Fruit fly (Drosophila melanogaster): ENCODE results near the gene NimC3.

Gene NimC3

dm6 chr2L:14022130-14022735, 2.2 kb upstream of the NimC3 start (continued):
- peak; percentile 36 for TF ChIP-seq CG1621 (tag; optimal IDR thresholded peaks at IDR 0.05)
- peak; percentile 42 for TF ChIP-seq Smox (GFP tag; optimal IDR thresholded peaks at IDR 0.05)
- peak; percentile 90 for TF ChIP-seq dsx (GFP tag; optimal IDR thresholded peaks at IDR 0.05; ENCODE audit: poor library complexity, severe bottlenecking)
- TF ChIP-seq Lpt (GFP tag; optimal IDR thresholded peaks at IDR 0.05): peak; percentile 85
- TF ChIP-seq fd85E (GFP tag; optimal IDR thresholded peaks at IDR 0.05): no peak
- TF ChIP-seq salr (GFP tag; optimal IDR thresholded peaks at IDR 0.05): peak in 1 of 2 experiments; percentile 87
- peak; percentile 56 for TF ChIP-seq Eip75B (GFP tag; optimal IDR thresholded peaks at IDR 0.05)
- TF ChIP-seq CG6792 (GFP tag; optimal IDR thresholded peaks at IDR 0.05): peak; percentile 45
- peak; percentile 63 for TF ChIP-seq fd59A (GFP tag; optimal IDR thresholded peaks at IDR 0.05)
- TF ChIP-seq CG8119 (GFP tag; IDR thresholded peaks at IDR 0.05): peak; percentile 99
- peak; percentile 74 for TF ChIP-seq acj6 (GFP tag; optimal IDR thresholded peaks at IDR 0.05)
- TF ChIP-seq fkh (GFP tag; optimal IDR thresholded peaks at IDR 0.05): peak; percentile 41
- peak; percentile 68 for TF ChIP-seq vri (GFP tag; optimal IDR thresholded peaks at IDR 0.05)
- TF ChIP-seq Ets96B (tag; optimal IDR thresholded peaks at IDR 0.05): peak; percentile 92
- peak; percentile 82 for TF ChIP-seq OdsH (GFP tag; optimal IDR thresholded peaks at IDR 0.05)
- peak; percentile 33 for TF ChIP-seq dac (GFP tag; optimal IDR thresholded peaks at IDR 0.05)
- peak; percentile 81 for TF ChIP-seq svp (GFP tag)
- TF ChIP-seq lz (GFP tag; optimal IDR thresholded peaks at IDR 0.05): peak; percentile 65
- TF ChIP-seq eg (GFP tag; IDR thresholded peaks at IDR 0.05): peak; percentile 96
- peak; percentile 90 for TF ChIP-seq achi (GFP tag; optimal IDR thresholded peaks at IDR 0.05)
- TF ChIP-seq CG31627 (GFP tag; optimal IDR thresholded peaks at IDR 0.05): peak; percentile 73
- peak; percentile 93 for TF ChIP-seq CG11294 (GFP tag; IDR thresholded peaks at IDR 0.05)
- TF ChIP-seq Gug (GFP tag; IDR thresholded peaks at IDR 0.05): peak; percentile 95
- peak; percentile 64 for TF ChIP-seq CG16779 (tag; optimal IDR thresholded peaks at IDR 0.05)
- peak; percentile 37 for TF ChIP-seq CG7368 (GFP tag; optimal IDR thresholded peaks at IDR 0.05)
- TF ChIP-seq CG6163 (GFP tag; IDR thresholded peaks at IDR 0.05): peak; percentile 90
- peak; percentile 70 for TF ChIP-seq CG6808 (GFP tag; optimal IDR thresholded peaks at IDR 0.05)
- TF ChIP-seq CG8632 (GFP tag; optimal IDR thresholded peaks at IDR 0.05): peak; percentile 72
- TF ChIP-seq net (GFP tag; optimal IDR thresholded peaks at IDR 0.05): peak; percentile 73
- TF ChIP-seq spab (GFP tag; optimal IDR thresholded peaks at IDR 0.05): peak; percentile 69
- peak; percentile 69 for TF ChIP-seq CG9139 (GFP tag; optimal IDR thresholded peaks at IDR 0.05)
- peak; percentile 77 for TF ChIP-seq CG3919 (GFP tag; optimal IDR thresholded peaks at IDR 0.05)
- TF ChIP-seq cyc (GFP tag; optimal IDR thresholded peaks at IDR 0.05): peak; percentile 55
- no peak for TF ChIP-seq Eip93F (GFP tag; optimal IDR thresholded peaks at IDR 0.05)
- TF ChIP-seq topi (GFP tag; optimal IDR thresholded peaks at IDR 0.05): peak; percentile 31
- TF ChIP-seq Sox14 (GFP tag; optimal IDR thresholded peaks at IDR 0.05): peak; percentile 62
- peak; percentile 93 for TF ChIP-seq CG10631 (GFP tag; optimal IDR thresholded peaks at IDR 0.05)

dm6 chr2L:14021646-14022129, 1.7 kb upstream of the NimC3 start:
- TF ChIP-seq CG6792 (GFP tag; optimal IDR thresholded peaks at IDR 0.05) (no peak), topi (GFP tag; optimal IDR thresholded peaks at IDR 0.05) (no peak), lz (GFP tag; optimal IDR thresholded peaks at IDR 0.05) (no peak), CG8119 (GFP tag; IDR thresholded peaks at IDR 0.05) (no peak), CG6808 (GFP tag; optimal IDR thresholded peaks at IDR 0.05) (no peak), vri (GFP tag; optimal IDR thresholded peaks at IDR 0.05) (no peak), dac (GFP tag; optimal IDR thresholded peaks at IDR 0.05) (no peak), CG7368 (GFP tag; optimal IDR thresholded peaks at IDR 0.05) (no peak), CG10631 (GFP tag; optimal IDR thresholded peaks at IDR 0.05) (no peak), acj6 (GFP tag; optimal IDR thresholded peaks at IDR 0.05) (no peak), Eip78C (GFP tag) (no peak), Smox (GFP tag; optimal IDR thresholded peaks at IDR 0.05) (no peak), CG6276 (GFP tag; optimal IDR thresholded peaks at IDR 0.05) (no peak), CG10669 (GFP tag; optimal IDR thresholded peaks at IDR 0.05) (no peak), CG6163 (GFP tag; IDR thresholded peaks at IDR 0.05) (peak; percentile 41; the same call in 1 of the 3 replicates), cyc (GFP tag; optimal IDR thresholded peaks at IDR 0.05) (no peak), Met (GFP tag; optimal IDR thresholded peaks at IDR 0.05) (no peak), CG9139 (GFP tag; optimal IDR thresholded peaks at IDR 0.05) (no peak), Hr4 (GFP tag; optimal IDR thresholded peaks at IDR 0.05) (no peak), Lpt (GFP tag; optimal IDR thresholded peaks at IDR 0.05) (no peak), CG1621 (tag; optimal IDR thresholded peaks at IDR 0.05) (peak; percentile 96), CG11294 (GFP tag; IDR thresholded peaks at IDR 0.05) (no peak), fkh (GFP tag; optimal IDR thresholded peaks at IDR 0.05) (peak; percentile 97), Gug (GFP tag; IDR thresholded peaks at IDR 0.05) (0 out of 2 replicates have a peak, but pooled peaks have one; percentile 4), salr (GFP tag; optimal IDR thresholded peaks at IDR 0.05) (peak in 1 of 2 experiments; percentile 4)

All from whole organism, prepupa.